Worm (Caenorhabditis elegans): ENCODE data around the gene C27H5.2.

DNA sequence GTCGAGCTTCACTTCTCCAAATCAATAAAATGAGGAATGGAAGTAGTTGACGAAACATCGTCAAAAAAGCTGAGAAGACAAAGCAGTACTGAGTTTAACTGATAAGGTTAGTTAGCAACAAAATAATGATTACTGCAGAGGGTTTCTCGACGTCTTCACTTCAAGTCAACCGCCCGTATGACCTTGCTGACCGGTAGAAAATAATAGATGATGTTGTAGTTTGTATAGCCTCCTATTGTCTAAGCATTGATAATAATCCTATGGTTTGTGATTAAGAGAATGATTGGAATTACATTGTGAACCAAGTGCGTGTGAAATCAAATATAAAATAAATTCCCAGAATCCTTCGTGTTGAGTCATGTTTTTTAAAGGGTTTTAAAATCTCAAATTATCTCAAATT lies 43.9 kb downstream of the C27H5.2 start, which contains the start of gene E04F6.6:
- no peak for TF ChIP-seq ztf-18 (tag; optimal IDR thresholded peaks at IDR 0.05)
- TF ChIP-seq Y79H2A.3 (GFP tag; conservative IDR thresholded peaks at IDR 0.05): no peak
- no peak for TF ChIP-seq nfya-2 (GFP tag; IDR thresholded peaks at IDR 0.05)
- no peak for TF ChIP-seq lir-1 (GFP tag; conservative IDR thresholded peaks at IDR 0.05)
- no peak for TF ChIP-seq attf-6 (GFP tag; IDR thresholded peaks at IDR 0.05)
- no peak for TF ChIP-seq unc-130 (GFP tag; optimal IDR thresholded peaks at IDR 0.05)
- no peak for TF ChIP-seq ama-1 (optimal IDR thresholded peaks at IDR 0.05)
- no peak for TF ChIP-seq ama-1 (GFP tag; optimal IDR thresholded peaks at IDR 0.05)
- TF ChIP-seq pha-4 (tag; optimal IDR thresholded peaks at IDR 0.05): no peak
- no peak for TF ChIP-seq ztf-22 (GFP tag; optimal IDR thresholded peaks at IDR 0.05)
- no peak for TF ChIP-seq C17E4.6 (GFP tag; IDR thresholded peaks at IDR 0.05)
- no peak for TF ChIP-seq snpc-4 (GFP tag; optimal IDR thresholded peaks at IDR 0.05)
- no peak for TF ChIP-seq snpc-4 (tag; optimal IDR thresholded peaks at IDR 0.05)
- TF ChIP-seq hrde-1 (tag; optimal IDR thresholded peaks at IDR 0.05; ENCODE audit: borderline replicate concordance): no peak
- TF ChIP-seq dpl-1 (GFP tag; optimal IDR thresholded peaks at IDR 0.05): no peak
- TF ChIP-seq F52B5.7 (tag; optimal IDR thresholded peaks at IDR 0.05): no peak

All from whole organism, young adult.